Fruit fly (Drosophila melanogaster): ENCODE data around the gene anchor.

The anchor gene

dm6 chr3L:17646637-17647036 lies 25.0 kb downstream of the anchor start, which contains the start of gene CG43085:
TSS of gene CG43085 (minus strand) at chr3L:17646737.
- TF ChIP-seq fru (GFP tag; optimal IDR thresholded peaks at IDR 0.05) (no peak), Mio (GFP tag; optimal IDR thresholded peaks at IDR 0.05) (no peak), dmrt93B (GFP tag; optimal IDR thresholded peaks at IDR 0.05) (no peak), OdsH (GFP tag; optimal IDR thresholded peaks at IDR 0.05) (no peak), CG9705 (GFP tag; optimal IDR thresholded peaks at IDR 0.05) (no peak), N (GFP tag; optimal IDR thresholded peaks at IDR 0.05) (no peak), lola (GFP tag; optimal IDR thresholded peaks at IDR 0.05) (no peak), sage (GFP tag; optimal IDR thresholded peaks at IDR 0.05) (no peak), woc (GFP tag; optimal IDR thresholded peaks at IDR 0.05) (no peak), Vsx2 (GFP tag; optimal IDR thresholded peaks at IDR 0.05; ENCODE audit: partially characterized antibody) (no peak), Myc (optimal IDR thresholded peaks at IDR 0.05) (no peak), CrebA (GFP tag; optimal IDR thresholded peaks at IDR 0.05; ENCODE audit: borderline replicate concordance) (no peak), Hr83 (GFP tag; optimal IDR thresholded peaks at IDR 0.05; ENCODE audit: poor library complexity, severe bottlenecking) (no peak)

- TF ChIP-seq CrebA (GFP tag; optimal IDR thresholded peaks at IDR 0.05; ENCODE audit: borderline replicate concordance) (no peak), jim (GFP tag; optimal IDR thresholded peaks at IDR 0.05) (no peak), GATAd (GFP tag; optimal IDR thresholded peaks at IDR 0.05) (no peak), rgr (GFP tag; optimal IDR thresholded peaks at IDR 0.05) (no peak), tai (GFP tag; optimal IDR thresholded peaks at IDR 0.05) (no peak), Vsx2 (GFP tag; optimal IDR thresholded peaks at IDR 0.05; ENCODE audit: partially characterized antibody) (no peak)
Measured at dm6 chr3L:17647543-17647942, 25.9 kb downstream of the anchor start.

- peak; percentile 29 for TF ChIP-seq OdsH (GFP tag; optimal IDR thresholded peaks at IDR 0.05)
- TF ChIP-seq Sp1 (GFP tag; optimal IDR thresholded peaks at IDR 0.05): peak; percentile 24
- TF ChIP-seq HLH106 (tag; optimal IDR thresholded peaks at IDR 0.05): peak; percentile 19
- TF ChIP-seq foxo (GFP tag; optimal IDR thresholded peaks at IDR 0.05): peak in 1 of 2 experiments; percentile 34
- peak; percentile 39 for TF ChIP-seq fru (GFP tag; optimal IDR thresholded peaks at IDR 0.05)
- peak; percentile 12 for TF ChIP-seq ey (GFP tag; optimal IDR thresholded peaks at IDR 0.05)
- TF ChIP-seq sv (GFP tag; optimal IDR thresholded peaks at IDR 0.05): no peak
- TF ChIP-seq h (GFP tag; optimal IDR thresholded peaks at IDR 0.05): peak; percentile 49
- peak; percentile 9 for TF ChIP-seq rgr (GFP tag; optimal IDR thresholded peaks at IDR 0.05)
- no peak for TF ChIP-seq CG32264 (GFP tag; optimal IDR thresholded peaks at IDR 0.05)
Measured at dm6 chr3L:17651717-17652651, 30.4 kb downstream of the anchor start.

dm6 chr3L:17652878-17653700 lies 31.5 kb downstream of the anchor start:
- TF ChIP-seq rgr (GFP tag; optimal IDR thresholded peaks at IDR 0.05): peak; percentile 62
- TF ChIP-seq OdsH (GFP tag; optimal IDR thresholded peaks at IDR 0.05): peak; percentile 37
- TF ChIP-seq jim (GFP tag; optimal IDR thresholded peaks at IDR 0.05): peak; percentile 87
- TF ChIP-seq tai (GFP tag; optimal IDR thresholded peaks at IDR 0.05): peak; percentile 78
- peak; percentile 54 for TF ChIP-seq psq (GFP tag; optimal IDR thresholded peaks at IDR 0.05)
- TF ChIP-seq sv (GFP tag; optimal IDR thresholded peaks at IDR 0.05): no peak
- peak; percentile 92 for TF ChIP-seq Vsx2 (GFP tag; optimal IDR thresholded peaks at IDR 0.05; ENCODE audit: partially characterized antibody)
- no peak for TF ChIP-seq Rel (GFP tag; optimal IDR thresholded peaks at IDR 0.05)
- TF ChIP-seq Rel (tag; optimal IDR thresholded peaks at IDR 0.05): no peak
- no peak for TF ChIP-seq lola (GFP tag; optimal IDR thresholded peaks at IDR 0.05)
- TF ChIP-seq Jra (GFP tag; optimal IDR thresholded peaks at IDR 0.05): peak; percentile 76
- peak; percentile 63 for TF ChIP-seq CG9705 (GFP tag; optimal IDR thresholded peaks at IDR 0.05)
- peak; percentile 94 for TF ChIP-seq h (GFP tag; optimal IDR thresholded peaks at IDR 0.05)
- no peak for TF ChIP-seq Mio (GFP tag; optimal IDR thresholded peaks at IDR 0.05)
- TF ChIP-seq woc (GFP tag; optimal IDR thresholded peaks at IDR 0.05): peak; percentile 34
- peak; percentile 49 for TF ChIP-seq sage (GFP tag; optimal IDR thresholded peaks at IDR 0.05)
- peak; percentile 85 for TF ChIP-seq CrebA (GFP tag; optimal IDR thresholded peaks at IDR 0.05; ENCODE audit: borderline replicate concordance)
- no peak for TF ChIP-seq N (GFP tag; optimal IDR thresholded peaks at IDR 0.05)
- TF ChIP-seq foxo (GFP tag; optimal IDR thresholded peaks at IDR 0.05): peak in 1 of 2 experiments; percentile 85
- TF ChIP-seq dl (GFP tag; optimal IDR thresholded peaks at IDR 0.05; ENCODE audit: insufficient read depth in 1 of 2, partially characterized antibody in 2 of 2): peak; percentile 3 to 25
- peak; percentile 73 for TF ChIP-seq CG32264 (GFP tag; optimal IDR thresholded peaks at IDR 0.05)
- no peak for TF ChIP-seq GATAd (GFP tag; optimal IDR thresholded peaks at IDR 0.05)
- peak; percentile 59 for TF ChIP-seq brk (GFP tag; optimal IDR thresholded peaks at IDR 0.05)
- peak; percentile 10 for TF ChIP-seq HLH106 (tag; optimal IDR thresholded peaks at IDR 0.05)
- no peak for TF ChIP-seq usp (GFP tag; optimal IDR thresholded peaks at IDR 0.05)
- no peak for TF ChIP-seq Sp1 (GFP tag; optimal IDR thresholded peaks at IDR 0.05)
- peak; percentile 87 for TF ChIP-seq Hnf4 (GFP tag; optimal IDR thresholded peaks at IDR 0.05)
- TF ChIP-seq dsf (GFP tag; optimal IDR thresholded peaks at IDR 0.05; ENCODE audit: borderline replicate concordance): no peak
- no peak for TF ChIP-seq ey (GFP tag; optimal IDR thresholded peaks at IDR 0.05)
- TF ChIP-seq Hr78 (GFP tag; optimal IDR thresholded peaks at IDR 0.05): no peak
- peak; percentile 77 for TF ChIP-seq Dif (GFP tag; optimal IDR thresholded peaks at IDR 0.05; ENCODE audit: partially characterized antibody)
- TF ChIP-seq Myc (optimal IDR thresholded peaks at IDR 0.05): no peak
- peak; percentile 85 for TF ChIP-seq fru (GFP tag; optimal IDR thresholded peaks at IDR 0.05)
- TF ChIP-seq br (GFP tag; optimal IDR thresholded peaks at IDR 0.05): peak; percentile 72
